Worm (Caenorhabditis elegans) whole organism, L1 larva: ENCODE results near the gene F46F5.7.

Experiments
- C04F5.9 ChIP-seq: sonication (generic microtip); optimal IDR thresholded peaks from 2 replicates; lab custom pipeline; 2016; ENCODE audit warnings: missing genetic modification characterization, missing compliant biosample characterization
- C16A3.4 ChIP-seq: fragments of 150-350 bp; optimal IDR thresholded peaks from 2 replicates; lab custom pipeline; 2014; ENCODE audit warnings: missing biosample characterization, missing genetic modification characterization
- C34B4.2 ChIP-seq: sonication (generic microtip); optimal IDR thresholded peaks from 2 replicates; lab custom pipeline; 2017; ENCODE audit warnings: mild to moderate bottlenecking, missing genetic modification characterization, missing compliant biosample characterization
- aha-1 ChIP-seq: fragments of 150-350 bp; optimal IDR thresholded peaks from 2 replicates; lab custom pipeline; 2014; ENCODE audit warnings: missing biosample characterization, missing genetic modification characterization
- aly-2 ChIP-seq: fragments of 150-350 bp; optimal IDR thresholded peaks from 2 replicates; lab custom pipeline; 2014; ENCODE audit warnings: missing biosample characterization, missing genetic modification characterization
- blmp-1 ChIP-seq: fragments of 150-350 bp; optimal IDR thresholded peaks from 2 replicates; lab custom pipeline; 2014; ENCODE audit warnings: missing biosample characterization, missing genetic modification characterization
- ceh-63 ChIP-seq: fragments of 200-800 bp; sonication (Bioruptor generic); optimal IDR thresholded peaks from 2 replicates; lab custom pipeline; 2018; ENCODE audit warnings: mild to moderate bottlenecking, missing genetic modification characterization, missing compliant biosample characterization
- dpl-1 ChIP-seq, 3 experiments: fragments of 150-350 bp in 2 of 3; sonication (generic microtip) in 1 of 3; optimal IDR thresholded peaks; 2 replicates each; lab custom pipeline; 2014 to 2017; ENCODE audit warnings: missing biosample characterization in 3 of 3, missing genetic modification characterization in 3 of 3, missing genetic modification reagents in 3 of 3
- efl-1 ChIP-seq, 4 experiments: fragments of 150-350 bp; optimal IDR thresholded peaks in 3 of 4; peaks in 1 of 4; 1 replicate in 1 of 4; 2 replicates in 3 of 4; lab custom pipeline; 2014; ENCODE audit warnings: missing biosample characterization in 2 of 4, missing genetic modification characterization in 2 of 4, missing genetic modification reagents in 2 of 4
- egl-13 ChIP-seq: sonication (generic microtip); optimal IDR thresholded peaks from 2 replicates; lab custom pipeline; 2016; ENCODE audit warnings: missing genotype, missing genetic modification reagents, missing genetic modification characterization, missing compliant biosample characterization
- elt-2 ChIP-seq: sonication (generic microtip); optimal IDR thresholded peaks from 2 replicates; lab custom pipeline; 2016; ENCODE audit warnings: missing genetic modification characterization, mild to moderate bottlenecking, inconsistent platforms, missing compliant biosample characterization, missing genetic modification reagents
- elt-3 ChIP-seq, 6 experiments: fragments of 150-350 bp in 1 of 6; sonication (generic microtip); optimal IDR thresholded peaks; 2 replicates each; lab custom pipeline; 2017 to 2018; ENCODE audit warnings: missing biosample characterization in 6 of 6, missing genetic modification characterization in 6 of 6, inconsistent platforms in 1 of 6
- fos-1 ChIP-seq: fragments of 150-350 bp; optimal IDR thresholded peaks from 2 replicates; lab custom pipeline; 2014; ENCODE audit warnings: missing biosample characterization, missing genetic modification characterization
- grh-1 ChIP-seq: fragments of 200-800 bp; sonication (Bioruptor generic); IDR thresholded peaks from 2 replicates; pipeline ENCODE4 v1.3.6; 2022; ENCODE audit warnings: missing genetic modification reagents, missing genetic modification characterization, missing compliant biosample characterization
- hlh-17 ChIP-seq: fragments of 200-800 bp; sonication (Bioruptor generic); optimal IDR thresholded peaks from 2 replicates; lab custom pipeline; 2018; ENCODE audit warnings: missing genetic modification characterization, mild to moderate bottlenecking, missing compliant biosample characterization, moderate library complexity, borderline replicate concordance
- hpl-2 ChIP-seq: fragments of 150-350 bp; optimal IDR thresholded peaks from 2 replicates; lab custom pipeline; 2014; ENCODE audit warnings: missing biosample characterization, missing genetic modification reagents, missing genetic modification characterization
- jun-1 ChIP-seq: fragments of 150-350 bp; optimal IDR thresholded peaks from 2 replicates; lab custom pipeline; 2014; ENCODE audit warnings: missing biosample characterization, missing genetic modification reagents, missing genetic modification characterization
- lin-13 ChIP-seq: fragments of 150-350 bp; optimal IDR thresholded peaks from 2 replicates; lab custom pipeline; 2014; ENCODE audit warnings: missing biosample characterization, missing genetic modification reagents, missing genetic modification characterization
- lin-14 ChIP-seq: fragments of 200-800 bp; sonication (Bioruptor generic); optimal IDR thresholded peaks from 2 replicates; lab custom pipeline; 2018; ENCODE audit warnings: mild to moderate bottlenecking, missing genetic modification characterization, moderate library complexity, missing compliant biosample characterization
- lin-35 ChIP-seq, 2 experiments: fragments of 150-350 bp; optimal IDR thresholded peaks; 2 replicates each; lab custom pipeline; 2014; ENCODE audit warnings: missing biosample characterization in 2 of 2, missing genetic modification characterization in 2 of 2, missing genetic modification reagents in 2 of 2
- lir-3 ChIP-seq: sonication (generic microtip); optimal IDR thresholded peaks from 2 replicates; lab custom pipeline; 2016; ENCODE audit warnings: mild to moderate bottlenecking, missing genetic modification characterization, moderate library complexity, missing compliant biosample characterization; ENCODE audit not compliant: poor library complexity
- lsy-2 ChIP-seq, 2 experiments: fragments of 150-350 bp; optimal IDR thresholded peaks; 2 replicates each; lab custom pipeline; 2014; ENCODE audit warnings: missing biosample characterization in 2 of 2, missing genetic modification characterization in 2 of 2
- mab-9 ChIP-seq: fragments of 200-800 bp; sonication (Bioruptor generic); IDR thresholded peaks from 2 replicates; pipeline ENCODE4 v1.3.6; 2022; ENCODE audit warnings: missing genetic modification reagents, missing genetic modification characterization, missing compliant biosample characterization
- mdl-1 ChIP-seq, 2 experiments: fragments of 150-350 bp; optimal IDR thresholded peaks; 2 replicates each; lab custom pipeline; 2014 to 2017; ENCODE audit warnings: missing biosample characterization in 2 of 2, missing genetic modification characterization in 2 of 2, inconsistent platforms in 1 of 2
- mep-1 ChIP-seq: fragments of 150-350 bp; optimal IDR thresholded peaks from 2 replicates; lab custom pipeline; 2014; ENCODE audit warnings: missing biosample characterization, missing genetic modification characterization
- nhr-19 ChIP-seq: fragments of 200-800 bp; sonication (Bioruptor generic); conservative IDR thresholded peaks from 2 replicates; pipeline ENCODE4 v1.3.6; 2022; ENCODE audit warnings: missing genetic modification characterization, missing compliant biosample characterization
- nhr-20 ChIP-seq: sonication (generic microtip); optimal IDR thresholded peaks from 2 replicates; lab custom pipeline; 2016; ENCODE audit warnings: mild to moderate bottlenecking, missing genetic modification characterization, missing compliant biosample characterization
- nhr-47 ChIP-seq: sonication (generic microtip); optimal IDR thresholded peaks from 2 replicates; lab custom pipeline; 2016; ENCODE audit warnings: mild to moderate bottlenecking, missing genetic modification characterization, moderate library complexity, missing compliant biosample characterization
- nhr-71 ChIP-seq: sonication (generic microtip); optimal IDR thresholded peaks from 2 replicates; lab custom pipeline; 2016; ENCODE audit warnings: mild to moderate bottlenecking, missing genetic modification characterization, moderate library complexity, missing compliant biosample characterization
- nhr-77 ChIP-seq: fragments of 150-350 bp; optimal IDR thresholded peaks from 2 replicates; lab custom pipeline; 2014; ENCODE audit warnings: missing biosample characterization, missing genetic modification characterization
- nhr-85 ChIP-seq: sonication (generic microtip); peaks from one replicate; lab custom pipeline; 2016; ENCODE audit warnings: missing genetic modification characterization, inconsistent platforms, missing compliant biosample characterization
- nhr-90 ChIP-seq: sonication (generic microtip); optimal IDR thresholded peaks from 2 replicates; lab custom pipeline; 2016; ENCODE audit warnings: mild to moderate bottlenecking, missing genetic modification characterization, missing compliant biosample characterization; ENCODE audit not compliant: poor library complexity
- pag-3 ChIP-seq: sonication (generic microtip); optimal IDR thresholded peaks from 2 replicates; lab custom pipeline; 2017; ENCODE audit warnings: missing genetic modification characterization, mild to moderate bottlenecking, missing compliant biosample characterization, antibody characterized with exemption, borderline replicate concordance; ENCODE audit not compliant: insufficient read depth
- rnt-1 ChIP-seq: sonication (generic microtip); optimal IDR thresholded peaks from 2 replicates; lab custom pipeline; 2016; ENCODE audit warnings: mild to moderate bottlenecking, missing genetic modification characterization, moderate library complexity, missing compliant biosample characterization
- snpc-4 ChIP-seq: fragments of 150-350 bp; optimal IDR thresholded peaks from 2 replicates; lab custom pipeline; 2014; ENCODE audit warnings: missing biosample characterization, missing genetic modification characterization
- snu-23 ChIP-seq: sonication (generic microtip); optimal IDR thresholded peaks from 2 replicates; lab custom pipeline; 2016; ENCODE audit warnings: missing genetic modification characterization, missing compliant biosample characterization
- sptf-1 ChIP-seq: fragments of 150-350 bp; optimal IDR thresholded peaks from 2 replicates; lab custom pipeline; 2014; ENCODE audit warnings: missing biosample characterization, missing genetic modification characterization
- sup-37 ChIP-seq: fragments of 200-800 bp; sonication (Bioruptor generic); optimal IDR thresholded peaks from 2 replicates; lab custom pipeline; 2018; ENCODE audit warnings: mild to moderate bottlenecking, missing genetic modification characterization, missing compliant biosample characterization
- swsn-7 ChIP-seq: sonication (generic microtip); optimal IDR thresholded peaks from 2 replicates; lab custom pipeline; 2016; ENCODE audit warnings: missing genetic modification characterization, missing compliant biosample characterization
- tbx-2 ChIP-seq: sonication (generic microtip); optimal IDR thresholded peaks from 2 replicates; lab custom pipeline; 2016; ENCODE audit warnings: missing genetic modification characterization, missing compliant biosample characterization
- unc-98 ChIP-seq: fragments of 200-800 bp; sonication (Bioruptor generic); IDR thresholded peaks from 2 replicates; pipeline ENCODE4 v1.3.6; 2022; ENCODE audit warnings: missing genetic modification characterization, missing compliant biosample characterization
- ztf-4 ChIP-seq: fragments of 150-350 bp; optimal IDR thresholded peaks from 2 replicates; lab custom pipeline; 2014; ENCODE audit warnings: missing biosample characterization, missing genetic modification characterization

F46F5.7 gene

ce11 chrII:848519-848918 is 28.1 kb upstream of the F46F5.7 start, which contains the start of the genes acdh-9 and F28A10.13:
TSS of gene acdh-9 (minus strand) at chrII:848603.
TSS of gene F28A10.13 (plus strand) at chrII:848812.
- peak in 1 of 2 experiments; percentile 51 for TF ChIP-seq lsy-2 (tag; optimal IDR thresholded peaks at IDR 0.05; lab: Kevin White, UChicago)
- TF ChIP-seq nhr-90 (tag; lab: Kevin White, UChicago): peak; percentile 37
- TF ChIP-seq grh-1 (GFP tag; lab: Robert Waterston, UW): no peak
- TF ChIP-seq dpl-1 (GFP tag; optimal IDR thresholded peaks at IDR 0.05; lab: Kevin White, UChicago): peak; percentile 21 to 35 (median 29)
- peak; percentile 87 for TF ChIP-seq nhr-71 (tag; lab: Kevin White, UChicago)
- peak; percentile 72 for TF ChIP-seq nhr-85 (tag; lab: Kevin White, UChicago)
- TF ChIP-seq nhr-20 (tag; lab: Kevin White, UChicago): peak; percentile 93
- TF ChIP-seq lin-35 (GFP tag; optimal IDR thresholded peaks at IDR 0.05; lab: Kevin White, UChicago): peak; percentile 13 to 75
- TF ChIP-seq jun-1 (tag; lab: Kevin White, UChicago): no peak
- peak; percentile 75 for TF ChIP-seq rnt-1 (tag; lab: Kevin White, UChicago)
- no peak for TF ChIP-seq fos-1
- peak; percentile 40 for TF ChIP-seq pag-3 (tag; lab: Kevin White, UChicago)
- no peak for TF ChIP-seq egl-13 (tag; lab: Kevin White, UChicago)
- no peak for TF ChIP-seq sptf-1 (tag; lab: Kevin White, UChicago)
- no peak for TF ChIP-seq hlh-17 (GFP tag; lab: Kevin White, UChicago)
- TF ChIP-seq sup-37: no peak
- TF ChIP-seq snu-23 (GFP tag; lab: Kevin White, UChicago): peak; percentile 82
- TF ChIP-seq ztf-4 (tag; lab: Kevin White, UChicago): peak; percentile 13
- no peak for TF ChIP-seq unc-98 (GFP tag; lab: Robert Waterston, UW)
- TF ChIP-seq lin-13 (GFP tag; lab: Kevin White, UChicago): peak; percentile 9
- peak; percentile 4 for TF ChIP-seq C16A3.4 (tag; lab: Kevin White, UChicago)
- no peak for TF ChIP-seq mab-9 (GFP tag; lab: Robert Waterston, UW)
- TF ChIP-seq elt-2 (tag; lab: Kevin White, UChicago): peak; percentile 25
- TF ChIP-seq swsn-7 (tag; lab: Kevin White, UChicago): peak; percentile 35
- peak; percentile 51 for TF ChIP-seq nhr-19 (GFP tag; lab: Robert Waterston, UW)
- TF ChIP-seq mdl-1 (tag; optimal IDR thresholded peaks at IDR 0.05; lab: Kevin White, UChicago): peak in 1 of 2 experiments; percentile 91
- peak; percentile 84 for TF ChIP-seq lin-14 (GFP tag; lab: Kevin White, UChicago)
- peak; percentile 6 for TF ChIP-seq lir-3 (tag; lab: Kevin White, UChicago)
- peak; percentile 52 to 59 for TF ChIP-seq efl-1 (optimal IDR thresholded peaks at IDR 0.05; lab: Kevin White, UChicago)
- peak in 1 of 2 experiments; percentile 40 for TF ChIP-seq efl-1 (GFP tag; optimal IDR thresholded peaks at IDR 0.05 in 1 of 2; lab: Kevin White, UChicago)
- peak; percentile 28 for TF ChIP-seq tbx-2 (tag; lab: Kevin White, UChicago)
- peak in 1 of 6 experiments; percentile 5 for TF ChIP-seq elt-3 (tag; optimal IDR thresholded peaks at IDR 0.05; lab: Kevin White, UChicago)
- TF ChIP-seq nhr-47: peak; percentile 16
- TF ChIP-seq ceh-63: no peak
- TF ChIP-seq hpl-2: no peak
- peak; percentile 53 for TF ChIP-seq mep-1 (tag; lab: Kevin White, UChicago)
- peak; percentile 59 for TF ChIP-seq blmp-1
- TF ChIP-seq snpc-4 (tag; lab: Kevin White, UChicago): peak; percentile 1

ce11 chrII:845618-846017 is 25.2 kb upstream of the F46F5.7 start, which contains the start of gene F28A10.7:
TSS of gene F28A10.7 (minus strand) at chrII:845718.
- TF ChIP-seq C04F5.9 (tag; lab: Kevin White, UChicago): no peak
- TF ChIP-seq nhr-77 (tag; lab: Kevin White, UChicago): no peak
- no peak for TF ChIP-seq dpl-1 (GFP tag; optimal IDR thresholded peaks at IDR 0.05; lab: Kevin White, UChicago)
- TF ChIP-seq rnt-1 (tag; lab: Kevin White, UChicago): no peak
- no peak for TF ChIP-seq blmp-1
- TF ChIP-seq aly-2 (tag; lab: Kevin White, UChicago): no peak
- TF ChIP-seq C34B4.2 (tag; lab: Kevin White, UChicago): no peak
- TF ChIP-seq sup-37: no peak
- no peak for TF ChIP-seq aha-1 (tag; lab: Kevin White, UChicago)
